Worm (Caenorhabditis elegans) whole organism, L1 larva: ENCODE measurements around the gene ehbp-1.

Experiments used
- C04F5.9 ChIP-seq: sonication (generic microtip); optimal IDR thresholded peaks from 2 replicates; lab custom pipeline; 2016; ENCODE audit warnings: missing genetic modification characterization, missing compliant biosample characterization
- C16A3.4 ChIP-seq: fragments of 150-350 bp; optimal IDR thresholded peaks from 2 replicates; lab custom pipeline; 2014; ENCODE audit warnings: missing biosample characterization, missing genetic modification characterization
- C34B4.2 ChIP-seq: sonication (generic microtip); optimal IDR thresholded peaks from 2 replicates; lab custom pipeline; 2017; ENCODE audit warnings: mild to moderate bottlenecking, missing genetic modification characterization, missing compliant biosample characterization
- Y116A8C.19 ChIP-seq: sonication (generic microtip); optimal IDR thresholded peaks from 2 replicates; lab custom pipeline; 2016; ENCODE audit warnings: missing compliant biosample characterization, missing genetic modification characterization, borderline replicate concordance
- aly-2 ChIP-seq: fragments of 150-350 bp; optimal IDR thresholded peaks from 2 replicates; lab custom pipeline; 2014; ENCODE audit warnings: missing biosample characterization, missing genetic modification characterization
- ama-1 ChIP-seq: fragments of 150-350 bp; optimal IDR thresholded peaks from 2 replicates; lab custom pipeline; 2014
- ceh-63 ChIP-seq: fragments of 200-800 bp; sonication (Bioruptor generic); optimal IDR thresholded peaks from 2 replicates; lab custom pipeline; 2018; ENCODE audit warnings: mild to moderate bottlenecking, missing genetic modification characterization, missing compliant biosample characterization
- ceh-90 ChIP-seq: sonication (generic microtip); optimal IDR thresholded peaks from 2 replicates; lab custom pipeline; 2016; ENCODE audit warnings: missing genetic modification characterization, missing compliant biosample characterization
- dsc-1 ChIP-seq: sonication (generic microtip); optimal IDR thresholded peaks from 2 replicates; lab custom pipeline; 2016; ENCODE audit warnings: mild to moderate bottlenecking, missing genetic modification characterization, missing compliant biosample characterization
- efl-1 ChIP-seq, 4 experiments: fragments of 150-350 bp; optimal IDR thresholded peaks in 3 of 4; peaks in 1 of 4; 1 replicate in 1 of 4; 2 replicates in 3 of 4; lab custom pipeline; 2014; ENCODE audit warnings: missing biosample characterization in 2 of 4, missing genetic modification characterization in 2 of 4, missing genetic modification reagents in 2 of 4
- efl-3 ChIP-seq: fragments of 200-800 bp; sonication (Bioruptor generic); optimal IDR thresholded peaks from 2 replicates; lab custom pipeline; 2018; ENCODE audit warnings: mild to moderate bottlenecking, missing genetic modification characterization, missing compliant biosample characterization
- egl-27 ChIP-seq, 2 experiments: fragments of 150-350 bp in 1 of 2; sonication (generic microtip); optimal IDR thresholded peaks; 3 replicates each; lab custom pipeline; 2017 to 2018; ENCODE audit warnings: missing biosample characterization in 2 of 2, missing genetic modification characterization in 2 of 2, missing genetic modification reagents in 2 of 2
- elt-2 ChIP-seq: sonication (generic microtip); optimal IDR thresholded peaks from 2 replicates; lab custom pipeline; 2016; ENCODE audit warnings: missing genetic modification characterization, mild to moderate bottlenecking, inconsistent platforms, missing compliant biosample characterization, missing genetic modification reagents
- elt-3 ChIP-seq, 6 experiments: fragments of 150-350 bp in 1 of 6; sonication (generic microtip); optimal IDR thresholded peaks; 2 replicates each; lab custom pipeline; 2017 to 2018; ENCODE audit warnings: missing biosample characterization in 6 of 6, missing genetic modification characterization in 6 of 6, inconsistent platforms in 1 of 6
- ets-5 ChIP-seq: fragments of 200-800 bp; sonication (Bioruptor generic); IDR thresholded peaks from 2 replicates; pipeline ENCODE4 v1.3.6; 2022; ENCODE audit warnings: missing genetic modification characterization, missing compliant biosample characterization
- hlh-17 ChIP-seq: fragments of 200-800 bp; sonication (Bioruptor generic); optimal IDR thresholded peaks from 2 replicates; lab custom pipeline; 2018; ENCODE audit warnings: missing genetic modification characterization, mild to moderate bottlenecking, missing compliant biosample characterization, moderate library complexity, borderline replicate concordance
- hpl-2 ChIP-seq: fragments of 150-350 bp; optimal IDR thresholded peaks from 2 replicates; lab custom pipeline; 2014; ENCODE audit warnings: missing biosample characterization, missing genetic modification reagents, missing genetic modification characterization
- irx-1 ChIP-seq: sonication (generic microtip); optimal IDR thresholded peaks from 2 replicates; lab custom pipeline; 2016; ENCODE audit warnings: missing genetic modification characterization, missing compliant biosample characterization
- jun-1 ChIP-seq: fragments of 150-350 bp; optimal IDR thresholded peaks from 2 replicates; lab custom pipeline; 2014; ENCODE audit warnings: missing biosample characterization, missing genetic modification reagents, missing genetic modification characterization
- lin-13 ChIP-seq: fragments of 150-350 bp; optimal IDR thresholded peaks from 2 replicates; lab custom pipeline; 2014; ENCODE audit warnings: missing biosample characterization, missing genetic modification reagents, missing genetic modification characterization
- lin-15B ChIP-seq: fragments of 150-350 bp; sonication (generic microtip); optimal IDR thresholded peaks from 3 replicates; lab custom pipeline; 2014; ENCODE audit warnings: missing biosample characterization, missing genetic modification characterization
- lin-35 ChIP-seq, 2 experiments: fragments of 150-350 bp; optimal IDR thresholded peaks; 2 replicates each; lab custom pipeline; 2014; ENCODE audit warnings: missing biosample characterization in 2 of 2, missing genetic modification characterization in 2 of 2, missing genetic modification reagents in 2 of 2
- lin-39 ChIP-seq: fragments of 150-350 bp; optimal IDR thresholded peaks from 2 replicates; lab custom pipeline; 2014; ENCODE audit warnings: missing biosample characterization, missing genetic modification reagents, missing genetic modification characterization
- mdl-1 ChIP-seq, 2 experiments: fragments of 150-350 bp; optimal IDR thresholded peaks; 2 replicates each; lab custom pipeline; 2014 to 2017; ENCODE audit warnings: missing biosample characterization in 2 of 2, missing genetic modification characterization in 2 of 2, inconsistent platforms in 1 of 2
- mep-1 ChIP-seq: fragments of 150-350 bp; optimal IDR thresholded peaks from 2 replicates; lab custom pipeline; 2014; ENCODE audit warnings: missing biosample characterization, missing genetic modification characterization
- nhr-11 ChIP-seq: fragments of 150-350 bp; optimal IDR thresholded peaks from 2 replicates; lab custom pipeline; 2014; ENCODE audit warnings: missing biosample characterization, missing genetic modification characterization
- nhr-19 ChIP-seq: fragments of 200-800 bp; sonication (Bioruptor generic); conservative IDR thresholded peaks from 2 replicates; pipeline ENCODE4 v1.3.6; 2022; ENCODE audit warnings: missing genetic modification characterization, missing compliant biosample characterization
- nhr-20 ChIP-seq: sonication (generic microtip); optimal IDR thresholded peaks from 2 replicates; lab custom pipeline; 2016; ENCODE audit warnings: mild to moderate bottlenecking, missing genetic modification characterization, missing compliant biosample characterization
- nhr-237 ChIP-seq: fragments of 150-350 bp; optimal IDR thresholded peaks from 2 replicates; lab custom pipeline; 2014; ENCODE audit warnings: missing biosample characterization, missing genetic modification characterization
- nhr-28 ChIP-seq: fragments of 150-350 bp; optimal IDR thresholded peaks from 2 replicates; lab custom pipeline; 2014; ENCODE audit warnings: missing biosample characterization, missing genetic modification characterization
- nhr-47 ChIP-seq: sonication (generic microtip); optimal IDR thresholded peaks from 2 replicates; lab custom pipeline; 2016; ENCODE audit warnings: mild to moderate bottlenecking, missing genetic modification characterization, moderate library complexity, missing compliant biosample characterization
- nhr-71 ChIP-seq: sonication (generic microtip); optimal IDR thresholded peaks from 2 replicates; lab custom pipeline; 2016; ENCODE audit warnings: mild to moderate bottlenecking, missing genetic modification characterization, moderate library complexity, missing compliant biosample characterization
- nhr-84 ChIP-seq: sonication (generic microtip); optimal IDR thresholded peaks from 2 replicates; lab custom pipeline; 2017; ENCODE audit warnings: missing biosample characterization, missing genetic modification characterization
- nhr-90 ChIP-seq: sonication (generic microtip); optimal IDR thresholded peaks from 2 replicates; lab custom pipeline; 2016; ENCODE audit warnings: mild to moderate bottlenecking, missing genetic modification characterization, missing compliant biosample characterization; ENCODE audit not compliant: poor library complexity
- pqm-1 ChIP-seq: sonication (generic microtip); optimal IDR thresholded peaks from 3 replicates; lab custom pipeline; 2017; ENCODE audit warnings: missing biosample characterization, missing genetic modification characterization
- rnt-1 ChIP-seq: sonication (generic microtip); optimal IDR thresholded peaks from 2 replicates; lab custom pipeline; 2016; ENCODE audit warnings: mild to moderate bottlenecking, missing genetic modification characterization, moderate library complexity, missing compliant biosample characterization
- snpc-4 ChIP-seq: fragments of 150-350 bp; optimal IDR thresholded peaks from 2 replicates; lab custom pipeline; 2014; ENCODE audit warnings: missing biosample characterization, missing genetic modification characterization
- sox-4 ChIP-seq: sonication (generic microtip); optimal IDR thresholded peaks from 2 replicates; lab custom pipeline; 2016; ENCODE audit warnings: missing genetic modification characterization, missing compliant biosample characterization
- sptf-1 ChIP-seq: fragments of 150-350 bp; optimal IDR thresholded peaks from 2 replicates; lab custom pipeline; 2014; ENCODE audit warnings: missing biosample characterization, missing genetic modification characterization
- sup-37 ChIP-seq: fragments of 200-800 bp; sonication (Bioruptor generic); optimal IDR thresholded peaks from 2 replicates; lab custom pipeline; 2018; ENCODE audit warnings: mild to moderate bottlenecking, missing genetic modification characterization, missing compliant biosample characterization
- swsn-7 ChIP-seq: sonication (generic microtip); optimal IDR thresholded peaks from 2 replicates; lab custom pipeline; 2016; ENCODE audit warnings: missing genetic modification characterization, missing compliant biosample characterization
- tlp-1 ChIP-seq: fragments of 150-350 bp; optimal IDR thresholded peaks from 2 replicates; lab custom pipeline; 2014; ENCODE audit warnings: missing biosample characterization, missing genetic modification characterization
- unc-62 ChIP-seq: fragments of 150-350 bp; optimal IDR thresholded peaks from 2 replicates; lab custom pipeline; 2014; ENCODE audit warnings: missing biosample characterization, missing genetic modification reagents, missing genetic modification characterization
- vab-15 ChIP-seq: sonication (generic microtip); optimal IDR thresholded peaks from 2 replicates; lab custom pipeline; 2017; ENCODE audit warnings: missing genotype, mild to moderate bottlenecking, missing genetic modification characterization, missing compliant biosample characterization
- xbp-1 ChIP-seq: sonication (generic microtip); optimal IDR thresholded peaks from 2 replicates; lab custom pipeline; 2016; ENCODE audit warnings: missing genetic modification characterization, missing compliant biosample characterization
- zip-4 ChIP-seq: fragments of 200-800 bp; sonication (Bioruptor generic); optimal IDR thresholded peaks from 2 replicates; lab custom pipeline; 2018; ENCODE audit warnings: mild to moderate bottlenecking, missing genetic modification characterization, moderate library complexity, missing compliant biosample characterization
- ztf-11 ChIP-seq, 2 experiments: sonication (generic microtip); optimal IDR thresholded peaks; 2 replicates each; lab custom pipeline; 2016 to 2017; ENCODE audit warnings: missing genetic modification characterization in 2 of 2, missing biosample characterization in 1 of 2, missing compliant biosample characterization in 1 of 2
- ztf-4 ChIP-seq: fragments of 150-350 bp; optimal IDR thresholded peaks from 2 replicates; lab custom pipeline; 2014; ENCODE audit warnings: missing biosample characterization, missing genetic modification characterization

Gene ehbp-1

DNA sequence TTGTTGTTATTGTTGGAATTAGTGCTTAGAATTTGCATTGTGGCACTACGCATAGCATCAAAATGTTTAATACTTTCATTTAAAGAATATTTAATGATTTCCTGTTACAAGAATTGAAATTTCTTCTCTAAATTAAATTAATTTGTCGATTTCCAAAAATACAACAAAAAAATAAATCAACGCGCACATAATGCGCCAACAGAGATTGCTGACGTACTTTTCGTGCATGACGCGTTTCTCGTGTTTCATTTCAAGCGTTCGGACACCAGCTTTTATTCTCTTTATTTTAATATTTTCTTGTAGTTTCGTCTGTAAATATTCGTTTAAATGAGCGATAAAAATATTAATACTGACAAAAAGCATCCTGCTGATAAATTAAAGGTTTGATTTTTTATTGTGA, 36.9 kb upstream of the ehbp-1 start, which contains the start of gene eif-2Bdelta (continued):
- TF ChIP-seq nhr-71 (tag; lab: Kevin White, UChicago) = peak; percentile 83
- TF ChIP-seq nhr-90 (tag; lab: Kevin White, UChicago) = peak; percentile 74
- peak in 1 of 6 experiments; percentile 2 for TF ChIP-seq elt-3 (tag; optimal IDR thresholded peaks at IDR 0.05; lab: Kevin White, UChicago)
- TF ChIP-seq lin-13 (GFP tag; lab: Kevin White, UChicago) = no peak
- peak; percentile 90 for TF ChIP-seq mep-1 (tag; lab: Kevin White, UChicago)
- peak; percentile 76 for TF ChIP-seq swsn-7 (tag; lab: Kevin White, UChicago)
- peak; percentile 55 for TF ChIP-seq elt-2 (tag; lab: Kevin White, UChicago)
- TF ChIP-seq xbp-1 (tag; lab: Kevin White, UChicago) = peak; percentile 75
- TF ChIP-seq aly-2 = no peak
- peak; percentile 39 for TF ChIP-seq C16A3.4 (tag; lab: Kevin White, UChicago)
- TF ChIP-seq C34B4.2 (tag; lab: Kevin White, UChicago) = no peak
- TF ChIP-seq vab-15 (tag; lab: Kevin White, UChicago) = no peak
- TF ChIP-seq sox-4 (tag; lab: Kevin White, UChicago) = peak; percentile 63
- TF ChIP-seq jun-1 (tag; lab: Kevin White, UChicago) = no peak
- TF ChIP-seq efl-3 = no peak
- no peak for TF ChIP-seq unc-62
- TF ChIP-seq hpl-2 (GFP tag; lab: Kevin White, UChicago) = no peak
- TF ChIP-seq nhr-11 (tag; lab: Kevin White, UChicago) = no peak
- TF ChIP-seq Y116A8C.19 = no peak
- TF ChIP-seq dsc-1 = peak; percentile 78
- no peak for TF ChIP-seq nhr-237
- no peak for TF ChIP-seq ztf-4 (tag; lab: Kevin White, UChicago)
- no peak for TF ChIP-seq lin-15B (tag; lab: Kevin White, UChicago)
- peak; percentile 54 for TF ChIP-seq snpc-4
- TF ChIP-seq ceh-90 = peak; percentile 9
- TF ChIP-seq C04F5.9 (tag; lab: Kevin White, UChicago) = peak; percentile 15
- TF ChIP-seq sptf-1 = no peak
- TF ChIP-seq hlh-17 (GFP tag; lab: Kevin White, UChicago) = no peak
- TF ChIP-seq nhr-20 (tag; lab: Kevin White, UChicago) = peak; percentile 70
- TF ChIP-seq nhr-28 = no peak
- TF ChIP-seq ets-5 (GFP tag; lab: Robert Waterston, UW) = no peak
- no peak for TF ChIP-seq ztf-11 (tag; optimal IDR thresholded peaks at IDR 0.05; lab: Kevin White, UChicago)
- no peak for TF ChIP-seq nhr-84 (tag; lab: Kevin White, UChicago)
- TF ChIP-seq efl-1 (optimal IDR thresholded peaks at IDR 0.05; lab: Kevin White, UChicago) = peak; percentile 51 to 73
- peak; percentile 68 to 96 for TF ChIP-seq efl-1 (GFP tag; optimal IDR thresholded peaks at IDR 0.05 in 1 of 2; lab: Kevin White, UChicago)
- TF ChIP-seq lin-39 = peak; percentile 67
- peak; percentile 67 for TF ChIP-seq nhr-19
- TF ChIP-seq sup-37 (GFP tag; lab: Kevin White, UChicago) = no peak
- no peak for TF ChIP-seq ceh-63 (GFP tag; lab: Kevin White, UChicago)
- TF ChIP-seq pqm-1 (tag; lab: Kevin White, UChicago) = no peak
- peak; percentile 27 for TF ChIP-seq zip-4 (GFP tag; lab: Kevin White, UChicago)
- peak; percentile 79 for TF ChIP-seq nhr-47 (tag; lab: Kevin White, UChicago)
- TF ChIP-seq mdl-1 (tag; optimal IDR thresholded peaks at IDR 0.05; lab: Kevin White, UChicago) = peak in 1 of 2 experiments; percentile 26
- no peak for TF ChIP-seq egl-27 (tag; optimal IDR thresholded peaks at IDR 0.05; lab: Kevin White, UChicago)
- TF ChIP-seq lin-35 (GFP tag; optimal IDR thresholded peaks at IDR 0.05; lab: Kevin White, UChicago) = peak; percentile 49 to 76
- TF ChIP-seq tlp-1 (tag; lab: Kevin White, UChicago) = no peak
- TF ChIP-seq ama-1 = no peak
- TF ChIP-seq irx-1 (tag; lab: Kevin White, UChicago) = peak; percentile 76
- TF ChIP-seq rnt-1 (tag; lab: Kevin White, UChicago) = peak; percentile 76
